Worm (Caenorhabditis elegans) whole organism, L2 larva: ENCODE data around the gene R06F6.12.

Experiments used
- C34F6.9 ChIP-seq: fragments of 150-350 bp; optimal IDR thresholded peaks from 2 replicates; lab custom pipeline; 2014; ENCODE audit warnings: missing biosample characterization, missing genetic modification characterization
- ZK546.5 ChIP-seq: sonication (generic microtip); optimal IDR thresholded peaks from 2 replicates; lab custom pipeline; 2017; ENCODE audit warnings: missing biosample characterization, missing genetic modification characterization
- ama-1 ChIP-seq: fragments of 150-350 bp; optimal IDR thresholded peaks from 2 replicates; lab custom pipeline; 2018; ENCODE audit warnings: inconsistent platforms
- fos-1 ChIP-seq: fragments of 150-350 bp; optimal IDR thresholded peaks from 2 replicates; lab custom pipeline; 2014; ENCODE audit warnings: missing biosample characterization, missing genetic modification characterization
- sma-9 ChIP-seq, 2 experiments: fragments of 150-350 bp in 1 of 2; sonication (generic microtip) in 1 of 2; optimal IDR thresholded peaks; 2 replicates each; lab custom pipeline; 2014 to 2016; ENCODE audit warnings: missing genetic modification characterization in 2 of 2, mild to moderate bottlenecking in 1 of 2, missing biosample characterization in 1 of 2, missing compliant biosample characterization in 1 of 2, missing genetic modification reagents in 1 of 2, moderate library complexity in 1 of 2
- ztf-11 ChIP-seq: sonication (generic microtip); optimal IDR thresholded peaks from 2 replicates; lab custom pipeline; 2017; ENCODE audit warnings: missing biosample characterization, missing genetic modification characterization

DNA sequence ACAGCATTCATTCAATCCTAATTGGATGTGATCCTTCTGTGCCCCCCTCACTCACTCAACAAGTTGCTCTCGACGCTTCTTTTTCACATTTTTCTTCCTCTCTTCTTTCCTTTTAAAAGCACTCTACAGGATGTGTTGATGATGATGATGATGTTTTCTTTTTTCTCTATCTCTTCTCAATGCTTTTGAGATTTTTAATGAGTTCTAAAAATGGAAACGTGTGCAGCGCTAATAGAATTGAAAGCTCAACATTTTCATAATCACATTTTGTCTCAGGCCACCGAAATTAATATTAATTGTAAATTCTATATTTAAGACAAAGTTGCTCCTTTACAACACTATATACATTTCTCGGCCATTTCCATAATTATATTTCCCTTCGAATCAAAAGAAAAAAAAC, 23.7 kb downstream of the R06F6.12 start:
- TF ChIP-seq C34F6.9 (tag; lab: Kevin White, UChicago) (peak; percentile 34), ama-1 (lab: Kevin White, UChicago) (no peak), ztf-11 (tag; lab: Kevin White, UChicago) (no peak), fos-1 (tag; lab: Kevin White, UChicago) (no peak), sma-9 (GFP tag; optimal IDR thresholded peaks at IDR 0.05; lab: Kevin White, UChicago) (no peak), sma-9 (tag; optimal IDR thresholded peaks at IDR 0.05; lab: Kevin White, UChicago) (no peak), ZK546.5 (tag; lab: Kevin White, UChicago) (no peak)
